Worm (Caenorhabditis elegans): ENCODE results near the gene C25E10.4.

ce11 chrV:9055644-9056043 lies 22.3 kb downstream of the C25E10.4 start:
- TF ChIP-seq med-1 (GFP tag; optimal IDR thresholded peaks at IDR 0.05; ENCODE audit: insufficient read depth) = no peak
- no peak for TF ChIP-seq ref-1 (GFP tag; conservative IDR thresholded peaks at IDR 0.05)

Measured in whole organism, midembryonic.